Worm (Caenorhabditis elegans): ENCODE measurements around the gene lido-16.

DNA sequence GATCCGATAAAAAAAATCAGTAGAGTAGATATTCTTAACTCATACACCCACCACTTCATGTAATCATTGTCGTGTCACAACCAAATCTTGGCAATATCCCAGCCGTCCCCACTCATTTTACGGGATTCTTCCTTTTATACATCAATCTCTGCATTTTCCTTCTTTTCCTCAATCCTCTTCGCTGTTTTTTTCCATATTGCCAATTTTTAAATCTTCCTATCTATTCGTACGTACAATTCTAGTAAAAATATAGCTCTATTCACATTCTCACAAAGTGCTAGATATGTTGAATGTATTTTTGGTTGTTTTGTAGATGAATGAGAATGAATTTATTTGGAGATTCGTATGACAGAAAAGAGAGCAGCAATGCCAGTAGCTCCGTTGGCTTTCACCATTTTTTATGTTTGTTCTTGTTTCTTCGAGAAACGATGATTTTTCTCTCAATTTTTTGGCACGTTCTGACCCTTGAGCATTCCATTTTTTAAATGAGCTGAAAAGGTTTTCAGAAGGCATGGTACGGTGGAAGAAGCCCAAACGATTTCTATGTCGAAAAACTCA lies 9.5 kb downstream of the lido-16 start, which contains the start of gene T28D9.16:
- TF ChIP-seq nhr-76 (tag; optimal IDR thresholded peaks at IDR 0.05) (no peak), nhr-12 (tag; optimal IDR thresholded peaks at IDR 0.05) (no peak), elt-3 (tag; optimal IDR thresholded peaks at IDR 0.05) (no peak)
